Worm (Caenorhabditis elegans) whole organism, L1 larva: ENCODE results near the gene srt-44.

Experiments used
- C34B4.2 ChIP-seq: sonication (generic microtip); optimal IDR thresholded peaks from 2 replicates; lab custom pipeline; 2017; ENCODE audit warnings: mild to moderate bottlenecking, missing genetic modification characterization, missing compliant biosample characterization
- alr-1 ChIP-seq: fragments of 200-800 bp; sonication (Bioruptor generic); optimal IDR thresholded peaks from 2 replicates; lab custom pipeline; 2018; ENCODE audit warnings: borderline replicate concordance, mild to moderate bottlenecking, missing genetic modification characterization, missing compliant biosample characterization
- ceh-88 ChIP-seq: fragments of 200-800 bp; sonication (Bioruptor generic); IDR thresholded peaks from 2 replicates; pipeline ENCODE4 v1.3.6; 2022; ENCODE audit warnings: missing genetic modification characterization, missing compliant biosample characterization
- elt-3 ChIP-seq, 6 experiments: fragments of 150-350 bp in 1 of 6; sonication (generic microtip); optimal IDR thresholded peaks; 2 replicates each; lab custom pipeline; 2017 to 2018; ENCODE audit warnings: missing biosample characterization in 6 of 6, missing genetic modification characterization in 6 of 6, inconsistent platforms in 1 of 6
- lin-13 ChIP-seq: fragments of 150-350 bp; optimal IDR thresholded peaks from 2 replicates; lab custom pipeline; 2014; ENCODE audit warnings: missing biosample characterization, missing genetic modification reagents, missing genetic modification characterization
- pax-3 ChIP-seq: fragments of 200-800 bp; sonication (Bioruptor generic); optimal IDR thresholded peaks from 2 replicates; lab custom pipeline; 2018; ENCODE audit warnings: mild to moderate bottlenecking, missing genetic modification characterization, moderate library complexity, missing compliant biosample characterization
- ztf-11 ChIP-seq, 2 experiments: sonication (generic microtip); optimal IDR thresholded peaks; 2 replicates each; lab custom pipeline; 2016 to 2017; ENCODE audit warnings: missing genetic modification characterization in 2 of 2, missing biosample characterization in 1 of 2, missing compliant biosample characterization in 1 of 2

DNA sequence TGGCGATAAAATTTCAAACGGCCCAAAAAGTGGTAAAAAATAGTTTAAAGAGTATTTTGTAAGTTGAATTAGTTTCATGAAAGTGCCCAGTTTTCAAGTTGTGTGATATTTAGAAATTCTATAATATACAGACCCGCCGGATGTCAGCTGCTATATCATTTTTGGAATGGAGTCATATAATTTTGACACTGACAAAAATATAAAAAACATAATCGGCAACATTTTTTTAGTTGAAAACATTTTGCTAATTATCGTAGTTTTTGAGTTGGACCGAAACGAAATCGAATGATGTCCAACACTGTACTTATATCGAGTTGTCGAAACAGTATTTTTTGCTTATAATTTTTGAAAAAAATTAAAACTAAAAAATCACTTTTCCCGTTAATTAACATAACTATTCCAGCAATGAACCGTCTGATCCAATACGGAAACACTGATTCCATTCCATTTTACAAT, at the start of gene srt-44:
- TF ChIP-seq lin-13 (GFP tag; lab: Kevin White, UChicago) (no peak), ztf-11 (tag; optimal IDR thresholded peaks at IDR 0.05; lab: Kevin White, UChicago) (no peak), ceh-88 (GFP tag; lab: Robert Waterston, UW) (no peak), pax-3 (tag; lab: Kevin White, UChicago) (no peak), elt-3 (tag; optimal IDR thresholded peaks at IDR 0.05; lab: Kevin White, UChicago) (no peak), C34B4.2 (tag; lab: Kevin White, UChicago) (no peak), alr-1 (no peak)
